Worm (Caenorhabditis elegans) whole organism, midembryonic: ENCODE results near the gene F12A10.1.

Experiments
- T22C8.4 ChIP-seq: fragments of 200-800 bp; sonication (Bioruptor generic); IDR thresholded peaks from 2 replicates; pipeline ENCODE4 v1.3.6; 2022; ENCODE audit warnings: missing genetic modification characterization, missing compliant biosample characterization
- flt-1 ChIP-seq: fragments of 200-800 bp; sonication (Bioruptor generic); IDR thresholded peaks from 2 replicates; pipeline ENCODE4 v1.3.6; 2022; ENCODE audit warnings: missing genetic modification characterization, missing compliant biosample characterization
- klf-2 ChIP-seq: fragments of 200-800 bp; sonication (Bioruptor generic); conservative IDR thresholded peaks from 2 replicates; pipeline ENCODE4 v1.3.6; 2022; ENCODE audit warnings: missing genetic modification reagents, missing genetic modification characterization, missing compliant biosample characterization
- med-1 ChIP-seq: sonication (generic microtip); optimal IDR thresholded peaks from 2 replicates; lab custom pipeline; 2017; ENCODE audit warnings: missing genetic modification characterization, mild to moderate bottlenecking, missing compliant biosample characterization, antibody characterized with exemption, missing genetic modification reagents; ENCODE audit not compliant: insufficient read depth
- ref-1 ChIP-seq: fragments of 200-800 bp; sonication (Bioruptor generic); conservative IDR thresholded peaks from 2 replicates; pipeline ENCODE4 v1.3.6; 2022; ENCODE audit warnings: missing genetic modification reagents, missing genetic modification characterization, missing compliant biosample characterization
- ztf-23 ChIP-seq: fragments of 200-800 bp; sonication (Bioruptor generic); IDR thresholded peaks from 2 replicates; pipeline ENCODE4 v1.3.6; 2022; ENCODE audit warnings: missing genetic modification reagents, missing genetic modification characterization, missing compliant biosample characterization
- ztf-29 ChIP-seq: fragments of 200-800 bp; sonication (Bioruptor generic); IDR thresholded peaks from 2 replicates; pipeline ENCODE4 v1.3.6; 2022; ENCODE audit warnings: missing genetic modification reagents, missing genetic modification characterization, missing compliant biosample characterization

DNA sequence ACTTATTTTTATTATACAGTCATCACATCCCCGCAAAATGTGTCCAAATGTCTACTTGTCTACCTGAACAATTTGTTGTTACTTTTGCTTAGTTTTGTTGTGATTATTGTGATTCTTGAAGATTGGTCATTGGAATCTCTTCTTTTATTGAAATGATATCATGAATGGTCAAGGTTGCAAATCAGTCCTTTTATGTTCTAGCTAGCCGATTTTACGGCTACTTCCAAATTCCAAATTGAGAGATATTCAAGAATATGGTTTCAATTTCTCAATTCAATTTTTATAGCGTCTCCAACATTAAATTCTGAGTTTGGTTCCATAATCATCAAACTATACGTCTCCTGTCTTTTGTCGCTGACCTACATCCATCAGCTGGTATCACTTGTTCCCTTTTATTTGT, 45.1 kb upstream of the F12A10.1 start:
- TF ChIP-seq med-1 (GFP tag; lab: Kevin White, UChicago), result no peak
- no peak for TF ChIP-seq ztf-29 (GFP tag; lab: Robert Waterston, UW)
- TF ChIP-seq T22C8.4 (GFP tag; lab: Robert Waterston, UW), result no peak
- no peak for TF ChIP-seq klf-2 (GFP tag; lab: Robert Waterston, UW)
- TF ChIP-seq flt-1 (GFP tag; lab: Robert Waterston, UW), result no peak
- TF ChIP-seq ref-1 (GFP tag; lab: Robert Waterston, UW), result no peak
- TF ChIP-seq ztf-23 (GFP tag; lab: Robert Waterston, UW), result no peak
